Worm (Caenorhabditis elegans) whole organism, L3 larva: ENCODE data around the gene cogc-6.

Source experiments
- lin-39 ChIP-seq: fragments of 150-350 bp; optimal IDR thresholded peaks from 2 replicates; lab custom pipeline; 2018; ENCODE audit warnings: missing biosample characterization, missing genetic modification reagents, missing genetic modification characterization
- nhr-77 ChIP-seq: fragments of 150-350 bp; optimal IDR thresholded peaks from 2 replicates; lab custom pipeline; 2014; ENCODE audit warnings: missing biosample characterization, missing genetic modification characterization
- ztf-11 ChIP-seq: fragments of 150-350 bp; optimal IDR thresholded peaks from 2 replicates; lab custom pipeline; 2014; ENCODE audit warnings: missing biosample characterization, missing genetic modification characterization

DNA sequence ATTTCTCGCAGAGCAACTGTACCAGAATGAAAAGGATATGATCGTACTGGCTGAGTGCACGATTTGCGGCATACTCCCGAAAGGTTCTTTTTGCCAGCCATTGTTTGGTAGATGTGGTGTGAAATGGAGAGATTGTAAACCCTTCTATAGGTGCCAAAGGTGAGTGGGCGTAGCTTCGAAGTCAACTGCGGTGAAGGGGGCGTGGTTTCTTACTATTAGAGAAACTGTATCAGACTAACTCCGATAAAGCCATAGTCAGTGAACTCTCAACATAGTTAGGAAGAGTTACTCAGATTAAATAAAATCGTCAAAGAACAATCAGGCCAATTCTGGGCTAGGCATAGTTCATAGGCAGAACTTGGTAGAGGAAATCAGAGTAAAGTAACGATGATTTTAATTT is 43.8 kb downstream of the cogc-6 start, which contains the start of gene F20D6.9:
- no peak for TF ChIP-seq nhr-77 (tag; lab: Kevin White, UChicago)
- TF ChIP-seq lin-39 (tag; lab: Kevin White, UChicago): no peak
- no peak for TF ChIP-seq ztf-11 (tag; lab: Kevin White, UChicago)
